Fruit fly (Drosophila melanogaster) whole organism, embryonic: Measurements from ENCODE around the gene rempA.

Source experiments
- CG10209 ChIP-seq: fragments of 200-800 bp; sonication (Bioruptor generic); optimal IDR thresholded peaks from 3 replicates; lab custom pipeline; 2017; ENCODE audit warnings: missing biosample characterization, mild to moderate bottlenecking, missing genetic modification characterization, missing genetic modification reagents
- CG1024 ChIP-seq: fragments of 200-800 bp; sonication (Bioruptor generic); IDR thresholded peaks from 2 replicates; pipeline ENCODE4 v1.3.6; 2022; ENCODE audit warnings: missing biosample characterization, missing genetic modification characterization
- CG10431 ChIP-seq: fragments of 200-800 bp; sonication (Bioruptor generic); optimal IDR thresholded peaks from 3 replicates; lab custom pipeline; 2018; ENCODE audit warnings: missing biosample characterization, mild to moderate bottlenecking, missing genetic modification characterization
- CG12744 ChIP-seq: fragments of 200-800 bp; sonication (Bioruptor generic); optimal IDR thresholded peaks from 2 replicates; lab custom pipeline; 2016; ENCODE audit warnings: missing biosample characterization, missing genetic modification characterization
- CG14050 ChIP-seq: fragments of 200-800 bp; sonication (Bioruptor generic); IDR thresholded peaks from 3 replicates; pipeline ENCODE4 v1.3.6; 2022; ENCODE audit warnings: missing biosample characterization, missing genetic modification characterization
- CG14965 ChIP-seq: fragments of 200-800 bp; sonication (Bioruptor generic); optimal IDR thresholded peaks from 2 replicates; lab custom pipeline; 2016; ENCODE audit warnings: missing biosample characterization, missing genetic modification characterization, borderline replicate concordance
- CG15601 ChIP-seq: fragments of 200-800 bp; sonication (Bioruptor generic); optimal IDR thresholded peaks from 3 replicates; lab custom pipeline; 2019; ENCODE audit warnings: missing biosample characterization, mild to moderate bottlenecking, missing genetic modification characterization, moderate library complexity
- CG17361 ChIP-seq: fragments of 200-800 bp; sonication (Bioruptor generic); IDR thresholded peaks from 3 replicates; pipeline ENCODE4 v1.3.6; 2022; ENCODE audit warnings: missing biosample characterization, missing genetic modification characterization
- CG17829 ChIP-seq: fragments of 200-800 bp; optimal IDR thresholded peaks from 2 replicates; lab custom pipeline; 2019; ENCODE audit warnings: missing biosample characterization, mild to moderate bottlenecking, missing genetic modification characterization, moderate library complexity
- CG30020 ChIP-seq: fragments of 200-800 bp; optimal IDR thresholded peaks from 2 replicates; lab custom pipeline; 2019; ENCODE audit warnings: missing biosample characterization, mild to moderate bottlenecking, missing genetic modification characterization, moderate library complexity
- CG3065 ChIP-seq: fragments of 200-800 bp; sonication (Bioruptor generic); optimal IDR thresholded peaks from 2 replicates; lab custom pipeline; 2016; ENCODE audit warnings: missing biosample characterization, missing genetic modification characterization
- CG33557 ChIP-seq: fragments of 200-800 bp; sonication (Bioruptor generic); optimal IDR thresholded peaks from 2 replicates; lab custom pipeline; 2019; ENCODE audit warnings: missing biosample characterization, mild to moderate bottlenecking, missing genetic modification characterization, moderate library complexity
- CG34422 ChIP-seq: fragments of 200-800 bp; sonication (Bioruptor generic); IDR thresholded peaks from 3 replicates; pipeline ENCODE4 v1.3.6; 2022; ENCODE audit warnings: missing biosample characterization, missing genetic modification characterization
- CG3838 ChIP-seq: fragments of 200-800 bp; sonication (Bioruptor generic); optimal IDR thresholded peaks from 3 replicates; lab custom pipeline; 2016; ENCODE audit warnings: missing biosample characterization, missing genetic modification characterization
- CG4617 ChIP-seq: fragments of 200-800 bp; sonication (Bioruptor generic); optimal IDR thresholded peaks from 3 replicates; lab custom pipeline; 2016; ENCODE audit warnings: missing biosample characterization, missing genetic modification characterization, borderline replicate concordance
- CG4854 ChIP-seq: fragments of 200-800 bp; sonication (Bioruptor generic); optimal IDR thresholded peaks from 2 replicates; lab custom pipeline; 2016; ENCODE audit warnings: missing biosample characterization, missing genetic modification characterization, inconsistent platforms
- CG7372 ChIP-seq: fragments of 200-800 bp; sonication (Bioruptor generic); IDR thresholded peaks from 2 replicates; pipeline ENCODE4 v1.3.6; 2022; ENCODE audit warnings: missing biosample characterization, missing genetic modification characterization
- CG7556 ChIP-seq: fragments of 200-800 bp; sonication (Bioruptor generic); optimal IDR thresholded peaks from 2 replicates; lab custom pipeline; 2017; ENCODE audit warnings: missing biosample characterization, mild to moderate bottlenecking, missing genetic modification characterization
- CG7745 ChIP-seq: fragments of 200-800 bp; sonication (Bioruptor generic); optimal IDR thresholded peaks from 2 replicates; lab custom pipeline; 2018; ENCODE audit warnings: missing biosample characterization, mild to moderate bottlenecking, missing genetic modification characterization, moderate library complexity
- CG8944 ChIP-seq: fragments of 200-800 bp; sonication (Bioruptor generic); optimal IDR thresholded peaks from 3 replicates; lab custom pipeline; 2016; ENCODE audit warnings: missing biosample characterization, missing genetic modification characterization
- CG9609 ChIP-seq: fragments of 200-800 bp; sonication (Bioruptor generic); optimal IDR thresholded peaks from 3 replicates; lab custom pipeline; 2016; ENCODE audit warnings: missing biosample characterization, missing genetic modification characterization
- CTCF ChIP-seq: fragments of 200-800 bp; sonication (Bioruptor generic); optimal IDR thresholded peaks from 2 replicates; lab custom pipeline; 2017; ENCODE audit warnings: missing biosample characterization, mild to moderate bottlenecking, missing genetic modification characterization, moderate library complexity
- Camta ChIP-seq: fragments of 200-800 bp; sonication (Bioruptor generic); optimal IDR thresholded peaks from 2 replicates; lab custom pipeline; 2016; ENCODE audit warnings: missing biosample characterization, missing genetic modification characterization
- CkIIα-i1 ChIP-seq: fragments of 200-800 bp; sonication (Bioruptor generic); IDR thresholded peaks from 2 replicates; pipeline ENCODE4 v1.3.6; 2022; ENCODE audit warnings: missing biosample characterization, missing genetic modification characterization
- CrebB ChIP-seq: fragments of 200-800 bp; sonication (Bioruptor generic); optimal IDR thresholded peaks from 3 replicates; lab custom pipeline; 2018; ENCODE audit warnings: missing biosample characterization, mild to moderate bottlenecking, missing genetic modification characterization
- D19A ChIP-seq: fragments of 200-800 bp; optimal IDR thresholded peaks from 3 replicates; lab custom pipeline; 2019; ENCODE audit warnings: missing biosample characterization, mild to moderate bottlenecking, missing genetic modification characterization, moderate library complexity
- Dbx ChIP-seq: fragments of 200-800 bp; sonication (Bioruptor generic); IDR thresholded peaks from 3 replicates; pipeline ENCODE4 v1.3.6; 2022; ENCODE audit warnings: missing biosample characterization, missing genetic modification characterization
- Dek ChIP-seq: fragments of 200-800 bp; sonication (Bioruptor generic); optimal IDR thresholded peaks from 3 replicates; lab custom pipeline; 2019; ENCODE audit warnings: missing biosample characterization, mild to moderate bottlenecking, missing genetic modification characterization, moderate library complexity
- Elba2 ChIP-seq: fragments of 200-800 bp; sonication (Bioruptor generic); optimal IDR thresholded peaks from 3 replicates; lab custom pipeline; 2016; ENCODE audit warnings: missing biosample characterization, missing genetic modification characterization
- GATAe ChIP-seq: fragments of 200-800 bp; sonication (Bioruptor generic); conservative IDR thresholded peaks from 2 replicates; pipeline ENCODE4 v1.3.6; 2022; ENCODE audit warnings: missing biosample characterization, missing genetic modification characterization
- Hr3 ChIP-seq: fragments of 200-800 bp; sonication (Bioruptor generic); optimal IDR thresholded peaks from 3 replicates; lab custom pipeline; 2016; ENCODE audit warnings: missing biosample characterization, missing genetic modification characterization
- Meics ChIP-seq: fragments of 200-800 bp; sonication (Bioruptor generic); optimal IDR thresholded peaks from 2 replicates; lab custom pipeline; 2017; ENCODE audit warnings: missing biosample characterization, mild to moderate bottlenecking, missing genetic modification characterization
- Nf-YB ChIP-seq: fragments of 200-800 bp; sonication (Bioruptor generic); optimal IDR thresholded peaks from 3 replicates; lab custom pipeline; 2019; ENCODE audit warnings: missing biosample characterization, mild to moderate bottlenecking, missing genetic modification characterization, moderate library complexity
- Rfx ChIP-seq: fragments of 200-800 bp; sonication (Bioruptor generic); IDR thresholded peaks from 2 replicates; pipeline ENCODE4 v1.3.6; 2022; ENCODE audit warnings: missing biosample characterization, missing genetic modification characterization
- Rx ChIP-seq: fragments of 200-800 bp; sonication (Bioruptor generic); IDR thresholded peaks from 2 replicates; pipeline ENCODE4 v1.3.6; 2022; ENCODE audit warnings: missing biosample characterization, missing genetic modification characterization
- TFAM ChIP-seq: fragments of 200-800 bp; sonication (Bioruptor generic); optimal IDR thresholded peaks from 2 replicates; lab custom pipeline; 2017; ENCODE audit warnings: missing biosample characterization, missing genetic modification characterization, inconsistent platforms
- Tbp ChIP-seq: fragments of >200 bp; optimal IDR thresholded peaks from 2 replicates; lab custom pipeline; 2018; ENCODE audit warnings: missing biosample characterization, missing genetic modification characterization
- Vsx1 ChIP-seq: fragments of 200-800 bp; sonication (Bioruptor generic); optimal IDR thresholded peaks from 2 replicates; lab custom pipeline; 2017; ENCODE audit warnings: missing biosample characterization, mild to moderate bottlenecking, missing genetic modification characterization, missing genetic modification reagents
- ap ChIP-seq: fragments of 200-800 bp; sonication (Bioruptor generic); IDR thresholded peaks from 2 replicates; pipeline ENCODE4 v1.3.6; 2022; ENCODE audit warnings: missing biosample characterization, missing genetic modification characterization
- ase ChIP-seq: fragments of 200-800 bp; sonication (Bioruptor generic); IDR thresholded peaks from 3 replicates; pipeline ENCODE4 v1.3.6; 2022; ENCODE audit warnings: missing biosample characterization, missing genetic modification characterization
- cg ChIP-seq: fragments of 200-800 bp; sonication (Bioruptor generic); optimal IDR thresholded peaks from 3 replicates; lab custom pipeline; 2019; ENCODE audit warnings: missing biosample characterization, mild to moderate bottlenecking, missing genetic modification characterization, moderate library complexity
- chinmo ChIP-seq: fragments of 200-800 bp; sonication (Bioruptor generic); IDR thresholded peaks from 4 replicates; pipeline ENCODE4 v1.3.6; 2022; ENCODE audit warnings: missing biosample characterization, missing genetic modification characterization; ENCODE audit not compliant: partially characterized antibody
- ems ChIP-seq: fragments of 200-800 bp; sonication (Bioruptor generic); optimal IDR thresholded peaks from 3 replicates; lab custom pipeline; 2016; ENCODE audit warnings: missing biosample characterization, missing genetic modification characterization
- ftz-f1 ChIP-seq: fragments of 200-800 bp; sonication (Bioruptor generic); optimal IDR thresholded peaks from 2 replicates; lab custom pipeline; 2016; ENCODE audit warnings: missing biosample characterization, missing genetic modification characterization
- gem ChIP-seq: fragments of 200-800 bp; sonication (Bioruptor generic); optimal IDR thresholded peaks from 2 replicates; lab custom pipeline; 2019; ENCODE audit warnings: missing biosample characterization, mild to moderate bottlenecking, missing genetic modification characterization, moderate library complexity
- klu ChIP-seq: fragments of 200-800 bp; sonication (Bioruptor generic); IDR thresholded peaks from 2 replicates; pipeline ENCODE4 v1.3.6; 2022; ENCODE audit warnings: missing biosample characterization, missing genetic modification characterization
- nau ChIP-seq: fragments of 200-800 bp; sonication (Bioruptor generic); optimal IDR thresholded peaks from 3 replicates; lab custom pipeline; 2017; ENCODE audit warnings: missing biosample characterization, mild to moderate bottlenecking, missing genetic modification characterization, missing genetic modification reagents
- sd ChIP-seq: fragments of 200-800 bp; sonication (Bioruptor generic); optimal IDR thresholded peaks from 3 replicates; lab custom pipeline; 2018; ENCODE audit warnings: missing biosample characterization, mild to moderate bottlenecking, missing genetic modification characterization, moderate library complexity
- so ChIP-seq: fragments of 200-800 bp; sonication (Bioruptor generic); IDR thresholded peaks from 3 replicates; pipeline ENCODE4 v1.3.6; 2022; ENCODE audit warnings: missing biosample characterization, missing genetic modification characterization
- sr ChIP-seq: fragments of 200-800 bp; sonication (Bioruptor generic); IDR thresholded peaks from 3 replicates; pipeline ENCODE4 v1.3.6; 2022; ENCODE audit warnings: missing biosample characterization, missing genetic modification characterization
- ttk ChIP-seq: fragments of 200-800 bp; sonication (Bioruptor generic); IDR thresholded peaks from 2 replicates; pipeline ENCODE4 v2.1.2; 2022; ENCODE audit warnings: missing biosample characterization, missing genetic modification characterization
- yki ChIP-seq: fragments of >200 bp; optimal IDR thresholded peaks from 3 replicates; lab custom pipeline; 2018
- zen ChIP-seq: fragments of 200-800 bp; sonication (Bioruptor generic); optimal IDR thresholded peaks from 3 replicates; lab custom pipeline; 2018; ENCODE audit warnings: missing biosample characterization, mild to moderate bottlenecking, missing genetic modification characterization, moderate library complexity

rempA gene

DNA sequence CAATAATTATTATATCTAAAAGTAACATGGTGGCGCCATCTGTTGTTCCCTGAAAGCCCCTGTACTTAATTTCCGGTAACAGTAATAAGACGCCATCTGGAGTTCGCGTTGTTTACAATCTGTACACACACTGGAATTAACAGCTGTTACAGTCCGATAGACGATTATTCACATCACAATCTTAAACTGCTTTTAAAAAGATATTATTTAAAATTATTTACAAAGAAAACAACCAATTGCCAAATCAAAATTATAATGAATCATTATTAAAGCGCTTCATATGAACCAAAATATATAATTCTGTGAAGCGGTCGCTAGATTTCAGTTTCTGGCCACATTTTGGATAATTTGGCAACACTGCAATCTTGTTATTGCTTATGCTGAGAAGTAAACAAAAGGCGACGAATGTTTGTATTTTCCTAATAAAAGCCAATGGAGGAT, 42.3 kb upstream of the rempA start, which contains the start of gene CG13689 (continued):
- TF ChIP-seq GATAe (GFP tag; lab: Robert Waterston, UW) (no peak), ems (peak; percentile 32), CG10431 (GFP tag; lab: Kevin White, UChicago) (no peak), CG8944 (GFP tag; lab: Kevin White, UChicago) (peak; percentile 13), CG17361 (GFP tag; lab: Robert Waterston, UW) (peak; percentile 62), Rx (GFP tag; lab: Robert Waterston, UW) (0 out of 2 replicates have a peak, but pooled peaks have one; percentile 12), CG14050 (GFP tag; lab: Robert Waterston, UW) (no peak), Camta (GFP tag; lab: Kevin White, UChicago) (peak; percentile 41), CG3065 (GFP tag; lab: Kevin White, UChicago) (no peak), CG9609 (GFP tag; lab: Kevin White, UChicago) (no peak), cg (GFP tag; lab: Kevin White, UChicago) (no peak), CG34422 (peak; percentile 72), sr (GFP tag; lab: Robert Waterston, UW) (no peak), ttk (GFP tag; lab: Robert Waterston, UW) (peak; percentile 47; the same call in 1 of the 2 replicates), Dbx (GFP tag; lab: Robert Waterston, UW) (no peak), klu (GFP tag; lab: Robert Waterston, UW) (no peak), Hr3 (peak; percentile 67), CG3838 (GFP tag; lab: Kevin White, UChicago) (peak; percentile 52), CG1024 (GFP tag; lab: Robert Waterston, UW) (peak; percentile 42), zen (peak; percentile 22), chinmo (GFP tag; lab: Robert Waterston, UW) (no peak), Meics (peak; percentile 52), Rfx (peak; percentile 79), CG7745 (tag; lab: Kevin White, UChicago) (no peak), gem (tag; lab: Kevin White, UChicago) (peak; percentile 67), CG33557 (GFP tag; lab: Kevin White, UChicago) (peak; percentile 33), Elba2 (no peak), CG14965 (no peak), ap (GFP tag; lab: Robert Waterston, UW) (no peak), CG12744 (GFP tag; lab: Kevin White, UChicago) (no peak), CG10209 (GFP tag; lab: Kevin White, UChicago) (peak; percentile 42), CTCF (GFP tag; lab: Kevin White, UChicago) (peak; percentile 100), TFAM (GFP tag; lab: Kevin White, UChicago) (no peak), CG4854 (GFP tag; lab: Kevin White, UChicago) (peak; percentile 30), ftz-f1 (GFP tag; lab: Kevin White, UChicago) (no peak), CG4617 (peak; percentile 74), Vsx1 (GFP tag; lab: Kevin White, UChicago) (peak; percentile 6), CkIIα-i1 (GFP tag; lab: Robert Waterston, UW) (no peak), CG17829 (tag; lab: Kevin White, UChicago) (peak; percentile 77), yki (lab: Kevin White, UChicago) (no peak), ase (GFP tag; lab: Robert Waterston, UW) (peak; percentile 48; the same call in 1 of the 3 replicates), nau (GFP tag; lab: Kevin White, UChicago) (no peak), Dek (peak; percentile 32), so (no peak), CG7556 (no peak), CG15601 (peak; percentile 21), CrebB (tag; lab: Kevin White, UChicago) (no peak), CG30020 (tag; lab: Kevin White, UChicago) (no peak), sd (no peak), Tbp (GFP tag; lab: Kevin White, UChicago) (no peak), D19A (tag; lab: Kevin White, UChicago) (peak; percentile 4), CG7372 (GFP tag; lab: Robert Waterston, UW) (no peak; the same call in 1 of the 2 replicates), Nf-YB (GFP tag; lab: Kevin White, UChicago) (no peak)
